Worm (Caenorhabditis elegans): ENCODE measurements around the gene K11H12.10.

K11H12.10 gene

DNA sequence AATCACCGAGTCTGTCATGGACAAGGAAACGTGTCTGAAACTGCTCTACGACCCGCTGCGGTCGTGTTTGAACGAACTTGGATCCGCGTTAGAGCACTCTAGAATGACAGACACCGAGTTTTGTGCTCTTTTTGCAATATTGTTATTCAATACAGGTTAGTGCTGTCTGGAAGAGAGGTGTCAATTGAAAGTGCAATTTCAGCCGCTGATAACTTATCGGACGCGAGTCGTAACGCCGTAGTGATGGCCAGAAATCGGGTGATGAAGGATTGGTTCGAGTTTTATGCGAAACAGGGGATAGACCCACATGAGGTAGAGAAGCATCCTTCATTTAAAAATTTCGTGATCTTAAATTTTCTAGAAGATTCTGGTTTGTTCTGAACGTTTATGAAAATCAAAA lies 44.0 kb upstream of the K11H12.10 start (continued):
- TF ChIP-seq dpl-1 (GFP tag; optimal IDR thresholded peaks at IDR 0.05) (no peak), sptf-2 (GFP tag; optimal IDR thresholded peaks at IDR 0.05) (no peak)

DNA sequence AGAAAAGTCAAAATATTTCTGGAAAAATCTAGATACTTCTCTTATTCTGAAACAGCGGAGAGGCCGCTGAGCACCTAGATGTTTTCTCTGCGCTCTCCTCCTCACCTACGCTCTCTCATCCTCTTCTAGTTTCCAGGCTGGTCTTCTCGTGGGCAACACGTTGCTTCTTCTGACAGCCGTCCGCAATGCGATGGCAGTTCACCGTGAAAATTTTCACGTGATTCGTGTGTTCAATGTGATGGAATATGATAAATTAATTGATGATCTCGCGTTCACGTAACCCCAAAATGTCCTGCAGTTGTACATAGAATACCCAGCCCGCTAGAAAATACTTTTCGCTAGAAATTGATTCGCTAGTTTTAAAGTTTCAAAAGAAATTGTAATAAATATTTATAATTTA lies 42.3 kb upstream of the K11H12.10 start:
- TF ChIP-seq mes-4 (tag; optimal IDR thresholded peaks at IDR 0.05): no peak
- TF ChIP-seq hmg-1.2 (GFP tag; IDR thresholded peaks at IDR 0.05): peak; percentile 75
- peak; percentile 9 for TF ChIP-seq lin-40 (tag; optimal IDR thresholded peaks at IDR 0.05)
- no peak for TF ChIP-seq nhr-120 (GFP tag; IDR thresholded peaks at IDR 0.05)

DNA sequence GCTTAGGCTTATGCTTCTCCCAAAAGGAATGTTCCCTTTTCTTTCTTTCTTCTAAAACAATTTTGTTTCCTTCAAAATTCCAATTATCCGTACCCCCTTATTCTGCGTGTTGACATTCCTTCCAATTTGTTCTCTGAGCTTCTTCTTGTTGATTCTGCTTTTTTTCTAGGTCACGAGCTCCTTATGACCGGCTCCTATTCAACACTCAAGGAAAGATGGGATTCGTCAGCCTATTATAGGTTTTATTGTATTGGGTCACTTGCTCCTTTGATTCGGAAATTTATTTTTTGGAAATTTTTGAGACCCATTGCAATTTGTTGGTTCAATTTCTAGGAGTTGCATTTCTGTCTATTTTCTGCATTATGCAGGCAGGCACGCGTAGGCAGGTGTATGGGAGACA lies 36.7 kb upstream of the K11H12.10 start:
- TF ChIP-seq nhr-179 (tag; optimal IDR thresholded peaks at IDR 0.05): no peak
- TF ChIP-seq snpc-4 (GFP tag; optimal IDR thresholded peaks at IDR 0.05): no peak
- no peak for TF ChIP-seq snpc-4 (tag; optimal IDR thresholded peaks at IDR 0.05)
- no peak for TF ChIP-seq Y56A3A.18 (GFP tag; IDR thresholded peaks at IDR 0.05)
- no peak for TF ChIP-seq athp-1 (tag; optimal IDR thresholded peaks at IDR 0.05)
- no peak for TF ChIP-seq hlh-26 (GFP tag; conservative IDR thresholded peaks at IDR 0.05)

DNA sequence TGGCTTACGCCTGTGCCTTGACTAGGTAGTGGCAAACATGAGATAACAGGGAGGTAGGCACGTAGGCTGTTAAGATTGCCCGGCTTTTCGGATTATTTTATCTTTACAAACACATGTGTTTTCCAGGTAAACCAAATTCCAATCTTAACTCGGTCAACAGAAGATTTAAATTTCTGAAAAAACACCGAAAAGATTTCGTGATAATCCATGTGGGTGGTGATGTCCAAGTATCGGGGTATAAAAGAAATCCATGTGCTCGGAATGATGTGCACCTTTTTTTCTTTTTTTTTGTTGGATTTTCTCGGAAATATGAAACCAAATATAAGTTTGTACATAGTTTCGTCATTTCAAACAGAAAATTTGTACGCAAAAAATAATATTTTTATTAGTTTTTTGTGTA lies 32.4 kb upstream of the K11H12.10 start:
- TF ChIP-seq madf-10 (tag; optimal IDR thresholded peaks at IDR 0.05): no peak
- no peak for TF ChIP-seq snpc-1.3 (tag; optimal IDR thresholded peaks at IDR 0.05; ENCODE audit: insufficient read depth)
- no peak for TF ChIP-seq hrde-1 (tag; optimal IDR thresholded peaks at IDR 0.05; ENCODE audit: borderline replicate concordance)
- no peak for TF ChIP-seq ceh-58 (GFP tag; IDR thresholded peaks at IDR 0.05)
- TF ChIP-seq D2030.7 (GFP tag; IDR thresholded peaks at IDR 0.05): no peak
- TF ChIP-seq somi-1 (GFP tag; optimal IDR thresholded peaks at IDR 0.05): no peak
- no peak for TF ChIP-seq C06A6.2 (GFP tag; conservative IDR thresholded peaks at IDR 0.05)

DNA sequence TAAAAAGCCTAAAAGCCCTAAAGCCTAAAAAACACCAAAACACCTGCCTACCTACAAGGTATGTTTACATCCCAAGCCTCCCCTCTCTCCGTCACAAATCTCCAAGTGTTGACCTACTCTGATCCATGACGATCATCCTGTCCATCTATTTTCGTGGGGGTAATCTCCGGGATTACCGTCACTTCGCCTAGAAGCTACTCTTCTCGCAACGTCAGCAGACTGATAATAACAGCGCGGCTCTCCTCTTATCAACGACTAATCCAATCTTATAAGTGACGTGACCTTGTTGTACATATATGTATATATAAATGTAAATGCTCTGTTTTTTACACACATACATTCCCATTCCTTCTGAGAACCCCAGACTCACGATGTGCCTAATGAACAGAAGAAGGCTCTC lies 27.5 kb upstream of the K11H12.10 start:
- TF ChIP-seq somi-1 (GFP tag; optimal IDR thresholded peaks at IDR 0.05) (no peak), atf-7 (tag; optimal IDR thresholded peaks at IDR 0.05) (no peak), sptf-2 (GFP tag; optimal IDR thresholded peaks at IDR 0.05) (no peak), snpc-4 (GFP tag; optimal IDR thresholded peaks at IDR 0.05) (no peak), snpc-4 (tag; optimal IDR thresholded peaks at IDR 0.05) (no peak), hlh-12 (tag; optimal IDR thresholded peaks at IDR 0.05) (no peak), ets-4 (GFP tag; optimal IDR thresholded peaks at IDR 0.05) (no peak), chd-7 (tag; optimal IDR thresholded peaks at IDR 0.05) (no peak), lin-26 (GFP tag; IDR thresholded peaks at IDR 0.05) (no peak), nfya-1 (tag; optimal IDR thresholded peaks at IDR 0.05; ENCODE audit: borderline replicate concordance, insufficient read depth) (no peak), mel-28 (tag; optimal IDR thresholded peaks at IDR 0.05; ENCODE audit: borderline replicate concordance) (no peak)

DNA sequence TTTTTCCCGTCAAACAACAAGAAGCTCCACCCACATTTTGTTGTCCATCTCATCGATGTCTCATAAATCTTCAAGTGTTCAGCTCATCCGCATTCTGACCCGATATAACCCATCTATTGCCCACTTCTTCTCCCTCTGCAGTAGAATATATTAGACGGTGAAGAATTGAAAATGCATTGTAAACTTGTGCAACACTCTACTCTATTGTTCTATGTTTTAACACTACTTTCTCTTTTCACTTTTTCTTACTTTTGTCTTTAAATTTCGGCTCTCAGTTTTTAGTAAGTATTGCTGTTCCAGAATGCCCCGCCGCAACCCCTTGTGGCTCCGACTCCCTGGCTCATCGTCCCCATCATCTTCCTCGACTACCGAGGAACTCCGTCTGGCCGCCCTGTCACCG lies 26.5 kb upstream of the K11H12.10 start, which contains the start of gene K11H12.9:
Gene K11H12.9 (plus strand): TSS at position 301 of the 400 bp plus-strand sequence.
- TF ChIP-seq zfh-2 (GFP tag; conservative IDR thresholded peaks at IDR 0.05): peak; percentile 45; the same call in 1 of the 2 replicates
- no peak for TF ChIP-seq K11D2.4 (GFP tag; IDR thresholded peaks at IDR 0.05)
- TF ChIP-seq mes-4 (tag; optimal IDR thresholded peaks at IDR 0.05): no peak
- no peak for TF ChIP-seq let-607 (tag; optimal IDR thresholded peaks at IDR 0.05)
- no peak for TF ChIP-seq T07F8.4 (tag; optimal IDR thresholded peaks at IDR 0.05)
